Worm (Caenorhabditis elegans) whole organism, L3 larva: Measurements from ENCODE around the gene C14F11.4.

Source experiments
- nfya-1 ChIP-seq: sonication (generic microtip); optimal IDR thresholded peaks from 2 replicates; lab custom pipeline; 2017; ENCODE audit warnings: missing genetic modification characterization, mild to moderate bottlenecking, missing compliant biosample characterization, antibody characterized with exemption, moderate library complexity; ENCODE audit not compliant: insufficient read depth
- nhr-76 ChIP-seq: fragments of 150-350 bp; sonication (generic microtip); optimal IDR thresholded peaks from 5 replicates; lab custom pipeline; 2014; ENCODE audit warnings: missing biosample characterization, missing genetic modification characterization

ce11 chrX:6184709-6185108, 48.1 kb downstream of the C14F11.4 start, which contains the start of gene T13C5.2:
- no peak for TF ChIP-seq nfya-1 (tag; lab: Kevin White, UChicago)
- TF ChIP-seq nhr-76 (tag; lab: Kevin White, UChicago), result no peak
